Fruit fly (Drosophila melanogaster) whole organism, embryonic: ENCODE data around the gene CG42299.
A peak's percentile ranks its signal among the peaks of the same experiment; 100 is the strongest.

Experiments
- Abd-B ChIP-seq: fragments of 200-800 bp; sonication (Bioruptor generic); optimal IDR thresholded peaks from 2 replicates; lab custom pipeline; 2018; ENCODE audit warnings: missing biosample characterization, mild to moderate bottlenecking, missing genetic modification characterization, moderate library complexity
- Antp ChIP-seq: fragments of 200-800 bp; sonication (Bioruptor generic); optimal IDR thresholded peaks from 3 replicates; lab custom pipeline; 2016; ENCODE audit warnings: missing biosample characterization, missing genetic modification characterization
- CG10267 ChIP-seq: fragments of 200-800 bp; sonication (Bioruptor generic); optimal IDR thresholded peaks from 2 replicates; lab custom pipeline; 2018; ENCODE audit warnings: missing biosample characterization, mild to moderate bottlenecking, missing genetic modification characterization, moderate library complexity
- CG12071 ChIP-seq: fragments of 200-800 bp; sonication (Bioruptor generic); optimal IDR thresholded peaks from 3 replicates; lab custom pipeline; 2018; ENCODE audit warnings: missing biosample characterization, mild to moderate bottlenecking, missing genetic modification characterization
- CG12236 ChIP-seq: fragments of 200-800 bp; sonication (Bioruptor generic); optimal IDR thresholded peaks from 2 replicates; lab custom pipeline; 2016; ENCODE audit warnings: missing biosample characterization, missing genetic modification characterization
- CG15514 ChIP-seq: fragments of 200-800 bp; sonication (Bioruptor generic); optimal IDR thresholded peaks from 3 replicates; lab custom pipeline; 2017; ENCODE audit warnings: missing biosample characterization, missing genetic modification characterization, mild to moderate bottlenecking, moderate library complexity, missing genetic modification reagents
- CG1603 ChIP-seq: fragments of 200-800 bp; sonication (Bioruptor generic); optimal IDR thresholded peaks from 2 replicates; lab custom pipeline; 2019; ENCODE audit warnings: missing biosample characterization, mild to moderate bottlenecking, missing genetic modification characterization, moderate library complexity
- CG17359 ChIP-seq: fragments of 200-800 bp; sonication (Bioruptor generic); optimal IDR thresholded peaks from 3 replicates; lab custom pipeline; 2018; ENCODE audit warnings: missing biosample characterization, mild to moderate bottlenecking, missing genetic modification characterization, moderate library complexity
- CG18011 ChIP-seq: fragments of 200-800 bp; sonication (Bioruptor generic); optimal IDR thresholded peaks from 2 replicates; lab custom pipeline; 2017; ENCODE audit warnings: missing biosample characterization, missing genetic modification characterization, mild to moderate bottlenecking, moderate library complexity, missing genotype
- CG1832 ChIP-seq: fragments of 200-800 bp; sonication (Bioruptor generic); optimal IDR thresholded peaks from 2 replicates; lab custom pipeline; 2017; ENCODE audit warnings: missing biosample characterization, mild to moderate bottlenecking, missing genetic modification characterization, inconsistent platforms
- CG2120 ChIP-seq: fragments of 200-800 bp; sonication (Bioruptor generic); optimal IDR thresholded peaks from 3 replicates; lab custom pipeline; 2016; ENCODE audit warnings: missing biosample characterization, missing genetic modification characterization
- CG6175 ChIP-seq: fragments of 200-800 bp; sonication (Bioruptor generic); IDR thresholded peaks from 3 replicates; pipeline ENCODE4 v1.3.6; 2022; ENCODE audit warnings: missing biosample characterization, missing genetic modification characterization
- CG9797 ChIP-seq: fragments of 200-800 bp; sonication (Bioruptor generic); optimal IDR thresholded peaks from 3 replicates; lab custom pipeline; 2018; ENCODE audit warnings: missing biosample characterization, mild to moderate bottlenecking, missing genetic modification characterization
- CG9932 ChIP-seq: fragments of 200-800 bp; sonication (Bioruptor generic); IDR thresholded peaks from 2 replicates; pipeline ENCODE4 v1.3.6; 2022; ENCODE audit warnings: missing biosample characterization, missing genetic modification characterization
- Dbx ChIP-seq: fragments of 200-800 bp; sonication (Bioruptor generic); IDR thresholded peaks from 3 replicates; pipeline ENCODE4 v1.3.6; 2022; ENCODE audit warnings: missing biosample characterization, missing genetic modification characterization
- E2f1 ChIP-seq: fragments of 200-800 bp; sonication (Bioruptor generic); IDR thresholded peaks from 2 replicates; pipeline ENCODE4 v1.3.6; 2022; ENCODE audit warnings: missing biosample characterization, missing genetic modification characterization
- Fer3 ChIP-seq: fragments of 200-800 bp; sonication (Bioruptor generic); optimal IDR thresholded peaks from 2 replicates; lab custom pipeline; 2018; ENCODE audit warnings: missing biosample characterization, mild to moderate bottlenecking, missing genetic modification characterization, moderate library complexity
- HHEX ChIP-seq: fragments of 200-800 bp; sonication (Bioruptor generic); optimal IDR thresholded peaks from 3 replicates; lab custom pipeline; 2017; ENCODE audit warnings: missing biosample characterization, mild to moderate bottlenecking, missing genetic modification characterization, missing genetic modification reagents
- Hmr ChIP-seq: fragments of 200-800 bp; sonication (Bioruptor generic); optimal IDR thresholded peaks from 3 replicates; lab custom pipeline; 2017; ENCODE audit warnings: mild to moderate bottlenecking, missing biosample characterization, missing genetic modification reagents, missing genetic modification characterization
- Hr51 ChIP-seq, 2 experiments: fragments of 200-800 bp; sonication (Bioruptor generic); optimal IDR thresholded peaks; 2 replicates in 1 of 2; 3 replicates in 1 of 2; lab custom pipeline; 2016 to 2018; ENCODE audit warnings: missing biosample characterization in 2 of 2, missing genetic modification characterization in 2 of 2, mild to moderate bottlenecking in 1 of 2, moderate library complexity in 1 of 2
- Meics ChIP-seq: fragments of 200-800 bp; sonication (Bioruptor generic); optimal IDR thresholded peaks from 2 replicates; lab custom pipeline; 2017; ENCODE audit warnings: missing biosample characterization, mild to moderate bottlenecking, missing genetic modification characterization
- PHDP ChIP-seq: fragments of 200-800 bp; sonication (Bioruptor generic); optimal IDR thresholded peaks from 3 replicates; lab custom pipeline; 2018; ENCODE audit warnings: missing biosample characterization, mild to moderate bottlenecking, missing genetic modification characterization, moderate library complexity
- Poxn ChIP-seq: fragments of 200-800 bp; sonication (Bioruptor generic); IDR thresholded peaks from 2 replicates; pipeline ENCODE4 v1.3.6; 2022; ENCODE audit warnings: missing biosample characterization, missing genetic modification characterization
- Side ChIP-seq: fragments of 200-800 bp; sonication (Bioruptor generic); optimal IDR thresholded peaks from 2 replicates; lab custom pipeline; 2016; ENCODE audit warnings: missing biosample characterization, missing genetic modification characterization
- Spps ChIP-seq: fragments of 200-800 bp; sonication (Bioruptor generic); optimal IDR thresholded peaks from 2 replicates; lab custom pipeline; 2018; ENCODE audit warnings: missing biosample characterization, mild to moderate bottlenecking, missing genetic modification characterization
- bsh ChIP-seq, 2 experiments: fragments of 200-800 bp; sonication (Bioruptor generic); optimal IDR thresholded peaks; 2 replicates each; lab custom pipeline; 2017 to 2018; ENCODE audit warnings: mild to moderate bottlenecking in 2 of 2, missing biosample characterization in 2 of 2, missing genetic modification characterization in 2 of 2, moderate library complexity in 1 of 2
- cas ChIP-seq: fragments of 200-800 bp; sonication (Bioruptor generic); IDR thresholded peaks from 2 replicates; pipeline ENCODE4 v1.3.6; 2022; ENCODE audit warnings: missing biosample characterization, missing genetic modification characterization
- chif ChIP-seq, 2 experiments: fragments of 200-800 bp; sonication (Bioruptor generic); optimal IDR thresholded peaks; 3 replicates each; lab custom pipeline; 2016; ENCODE audit warnings: missing biosample characterization in 2 of 2, missing genetic modification characterization in 2 of 2
- cwo ChIP-seq: fragments of 200-800 bp; sonication (Bioruptor generic); optimal IDR thresholded peaks from 3 replicates; lab custom pipeline; 2017; ENCODE audit warnings: missing biosample characterization, missing genetic modification characterization, mild to moderate bottlenecking, moderate library complexity, missing genetic modification reagents
- dan ChIP-seq: fragments of 200-800 bp; sonication (Bioruptor generic); IDR thresholded peaks from 2 replicates; pipeline ENCODE4 v1.3.6; 2022; ENCODE audit warnings: missing biosample characterization, missing genetic modification characterization
- emc ChIP-seq: fragments of 200-800 bp; sonication (Bioruptor generic); optimal IDR thresholded peaks from 2 replicates; lab custom pipeline; 2016; ENCODE audit warnings: missing biosample characterization, missing genetic modification characterization
- esg ChIP-seq: fragments of 200-800 bp; sonication (Bioruptor generic); conservative IDR thresholded peaks from 2 replicates; pipeline ENCODE4 v1.3.6; 2022; ENCODE audit warnings: missing biosample characterization, missing genetic modification characterization
- gro ChIP-seq: fragments of 200-800 bp; sonication (Bioruptor generic); optimal IDR thresholded peaks from 2 replicates; lab custom pipeline; 2016; ENCODE audit warnings: missing biosample characterization, missing genetic modification characterization
- ind ChIP-seq: fragments of 200-800 bp; sonication (Bioruptor generic); optimal IDR thresholded peaks from 3 replicates; lab custom pipeline; 2016; ENCODE audit warnings: missing biosample characterization, missing genetic modification characterization
- lab ChIP-seq: fragments of 200-800 bp; sonication (Bioruptor generic); optimal IDR thresholded peaks from 3 replicates; lab custom pipeline; 2017; ENCODE audit warnings: missing biosample characterization, missing genetic modification characterization, mild to moderate bottlenecking, moderate library complexity, missing genetic modification reagents
- lilli ChIP-seq: fragments of 200-800 bp; sonication (Bioruptor generic); optimal IDR thresholded peaks from 3 replicates; lab custom pipeline; 2016; ENCODE audit warnings: missing biosample characterization, missing genetic modification characterization
- nerfin-1 ChIP-seq: fragments of 200-800 bp; sonication (Bioruptor generic); optimal IDR thresholded peaks from 3 replicates; lab custom pipeline; 2019; ENCODE audit warnings: missing biosample characterization, mild to moderate bottlenecking, missing genetic modification characterization, moderate library complexity
- otp ChIP-seq: fragments of 200-800 bp; sonication (Bioruptor generic); IDR thresholded peaks from 3 replicates; pipeline ENCODE4, ENCODE4 v1.3.6; 2022; ENCODE audit warnings: missing biosample characterization, missing genetic modification characterization
- pan ChIP-seq, 4 experiments: fragments of >200 bp in 3 of 4; fragments of 200-800 bp in 1 of 4; sonication (Bioruptor generic) in 1 of 4; optimal IDR thresholded peaks in 3 of 4; IDR thresholded peaks in 1 of 4; 2 replicates each; pipeline versions ENCODE4 v1.3.6 to Lab custom; 2017 to 2022; ENCODE audit warnings: missing biosample characterization in 2 of 4, missing genetic modification characterization in 2 of 4, mixed read lengths in 1 of 4
- prd ChIP-seq, 3 experiments: fragments of >200 bp in 2 of 3; fragments of 200-800 bp in 1 of 3; sonication (Bioruptor generic) in 1 of 3; optimal IDR thresholded peaks in 2 of 3; IDR thresholded peaks in 1 of 3; 2 replicates in 2 of 3; 3 replicates in 1 of 3; pipeline versions ENCODE4 v1.3.6 to Lab custom; 2017 to 2022; ENCODE audit warnings: missing biosample characterization in 1 of 3, missing genetic modification characterization in 1 of 3
- ro ChIP-seq: fragments of 200-800 bp; sonication (Bioruptor generic); IDR thresholded peaks from 2 replicates; pipeline ENCODE4 v1.3.6; 2022; ENCODE audit warnings: missing biosample characterization, missing genetic modification characterization
- row ChIP-seq: fragments of 200-800 bp; sonication (Bioruptor generic); IDR thresholded peaks from 3 replicates; pipeline ENCODE4 v1.3.6; 2022; ENCODE audit warnings: missing biosample characterization, missing genetic modification characterization
- sob ChIP-seq: fragments of 200-800 bp; sonication (Bioruptor generic); IDR thresholded peaks from 2 replicates; pipeline ENCODE4 v1.3.6; 2022; ENCODE audit warnings: missing biosample characterization, missing genetic modification characterization
- stc ChIP-seq: fragments of 200-800 bp; sonication (Bioruptor generic); IDR thresholded peaks from 2 replicates; pipeline ENCODE4 v1.3.6; 2022; ENCODE audit warnings: missing biosample characterization, missing genetic modification characterization
- tna ChIP-seq: fragments of 200-800 bp; sonication (Bioruptor generic); IDR thresholded peaks from 2 replicates; pipeline ENCODE4 v1.3.6; 2022; ENCODE audit warnings: missing biosample characterization, missing genetic modification characterization; ENCODE audit not compliant: partially characterized antibody
- unpg ChIP-seq: fragments of 200-800 bp; sonication (Bioruptor generic); optimal IDR thresholded peaks from 3 replicates; lab custom pipeline; 2018; ENCODE audit warnings: missing biosample characterization, mild to moderate bottlenecking, missing genetic modification characterization, moderate library complexity
- vvl ChIP-seq: fragments of 200-800 bp; sonication (Bioruptor generic); IDR thresholded peaks from 2 replicates; pipeline ENCODE4 v1.3.6; 2022; ENCODE audit warnings: missing biosample characterization, missing genetic modification characterization
- zfh1 ChIP-seq: fragments of 200-800 bp; sonication (Bioruptor generic); IDR thresholded peaks from 3 replicates; pipeline ENCODE4 v1.3.6; 2022; ENCODE audit warnings: missing biosample characterization, missing genetic modification characterization

The CG42299 gene

dm6 chrX:15532062-15532461, 43.4 kb downstream of the CG42299 start (continued):
- TF ChIP-seq dan (no peak), cas (GFP tag; lab: Robert Waterston, UW) (peak; percentile 22; the same call in 1 of the 2 replicates), E2f1 (GFP tag; lab: Robert Waterston, UW) (peak; percentile 46; the same call in 1 of the 2 replicates), CG1832 (GFP tag; lab: Kevin White, UChicago) (no peak), CG12236 (GFP tag; lab: Kevin White, UChicago) (no peak), cwo (GFP tag; lab: Kevin White, UChicago) (peak; percentile 27), Abd-B (GFP tag; lab: Kevin White, UChicago) (peak; percentile 9), Side (GFP tag; lab: Kevin White, UChicago) (peak; percentile 14), chif (GFP tag; optimal IDR thresholded peaks at IDR 0.05; lab: Kevin White, UChicago) (peak; percentile 0 to 17), Spps (tag; lab: Kevin White, UChicago) (no peak), lilli (peak; percentile 43), Hr51 (GFP tag; optimal IDR thresholded peaks at IDR 0.05; lab: Kevin White, UChicago) (peak in 1 of 2 experiments; percentile 45), HHEX (GFP tag; lab: Kevin White, UChicago) (peak; percentile 18), CG1603 (tag; lab: Kevin White, UChicago) (peak; percentile 56), Dbx (GFP tag; lab: Robert Waterston, UW) (0 out of 3 replicates have a peak, but pooled peaks have one; percentile 41), CG9797 (GFP tag; lab: Kevin White, UChicago) (no peak), CG10267 (tag; lab: Kevin White, UChicago) (no peak), Meics (GFP tag; lab: Kevin White, UChicago) (peak; percentile 21), Antp (peak; percentile 30), esg (GFP tag; lab: Robert Waterston, UW) (0 out of 2 replicates have a peak, but pooled peaks have one; percentile 6), CG2120 (GFP tag; lab: Kevin White, UChicago) (peak; percentile 44), bsh (GFP tag; optimal IDR thresholded peaks at IDR 0.05; lab: Kevin White, UChicago) (peak in 1 of 2 experiments; percentile 54), unpg (GFP tag; lab: Kevin White, UChicago) (peak; percentile 45), nerfin-1 (tag; lab: Kevin White, UChicago) (no peak), tna (GFP tag; lab: Robert Waterston, UW) (no peak), CG17359 (tag; lab: Kevin White, UChicago) (peak; percentile 46), emc (GFP tag; lab: Kevin White, UChicago) (no peak), sob (0 out of 2 replicates have a peak, but pooled peaks have one; percentile 35), CG6175 (GFP tag; lab: Robert Waterston, UW) (no peak), prd (optimal IDR thresholded peaks at IDR 0.05; lab: Kevin White, UChicago) (no peak), prd (GFP tag; IDR thresholded peaks at IDR 0.05; lab: Robert Waterston, UW) (peak; percentile 41; the same call in 1 of the 3 replicates), Hmr (GFP tag; lab: Kevin White, UChicago) (peak; percentile 43), CG18011 (GFP tag; lab: Kevin White, UChicago) (no peak), PHDP (tag; lab: Kevin White, UChicago) (peak; percentile 32), vvl (GFP tag; lab: Robert Waterston, UW) (peak; percentile 44; the same call in 1 of the 2 replicates), lab (GFP tag; lab: Kevin White, UChicago) (peak; percentile 60), gro (GFP tag; lab: Kevin White, UChicago) (no peak), ind (peak; percentile 54), stc (GFP tag; lab: Robert Waterston, UW) (0 out of 2 replicates have a peak, but pooled peaks have one; percentile 31), pan (optimal IDR thresholded peaks at IDR 0.05; lab: Kevin White, UChicago) (no peak), pan (GFP tag; optimal IDR thresholded peaks at IDR 0.05 in 1 of 2, IDR thresholded peaks at IDR 0.05 in 1 of 2) (peak in 1 of 2 experiments; percentile 68), otp (GFP tag; lab: Robert Waterston, UW) (peak; percentile 54; the same call in 1 of the 3 replicates), Poxn (no peak), Fer3 (peak; percentile 34), CG15514 (GFP tag; lab: Kevin White, UChicago) (no peak), ro (GFP tag; lab: Robert Waterston, UW) (no peak), CG9932 (GFP tag; lab: Robert Waterston, UW) (peak; percentile 36; the same call in 1 of the 2 replicates), CG12071 (peak; percentile 17), zfh1 (GFP tag; lab: Robert Waterston, UW) (peak; percentile 53; the same call in 1 of the 3 replicates), row (GFP tag; lab: Robert Waterston, UW) (peak; percentile 68)
